Fruit fly (Drosophila melanogaster) whole organism, adult: ENCODE data around the gene mRpS7.

Experiments used
- CG11617 ChIP-seq: fragments of 200-800 bp; sonication (Bioruptor generic); optimal IDR thresholded peaks from 2 replicates; lab custom pipeline; 2017; ENCODE audit warnings: mild to moderate bottlenecking, missing biosample characterization, missing genetic modification reagents, missing genetic modification characterization
- CG12768 ChIP-seq: fragments of 200-800 bp; sonication (Bioruptor generic); optimal IDR thresholded peaks from 2 replicates; lab custom pipeline; 2017; ENCODE audit warnings: missing biosample characterization, missing genetic modification characterization, mild to moderate bottlenecking, moderate library complexity, missing genetic modification reagents
- CG14711 ChIP-seq: fragments of 200-800 bp; sonication (Bioruptor generic); optimal IDR thresholded peaks from 2 replicates; lab custom pipeline; 2018; ENCODE audit warnings: missing biosample characterization, mild to moderate bottlenecking, missing genetic modification characterization, moderate library complexity
- CG1620 ChIP-seq: fragments of 200-800 bp; sonication (Bioruptor generic); optimal IDR thresholded peaks from 2 replicates; lab custom pipeline; 2016; ENCODE audit warnings: missing biosample characterization, missing genetic modification characterization
- CG33017 ChIP-seq: fragments of 200-800 bp; sonication (Bioruptor generic); optimal IDR thresholded peaks from 2 replicates; lab custom pipeline; 2018; ENCODE audit warnings: missing biosample characterization, mild to moderate bottlenecking, missing genetic modification characterization, moderate library complexity
- CG5204 ChIP-seq: fragments of 200-800 bp; sonication (Bioruptor generic); optimal IDR thresholded peaks from 2 replicates; lab custom pipeline; 2016; ENCODE audit warnings: missing biosample characterization, missing genetic modification characterization
- CG7045 ChIP-seq: fragments of 200-800 bp; sonication (Bioruptor generic); optimal IDR thresholded peaks from 2 replicates; lab custom pipeline; 2017; ENCODE audit warnings: missing biosample characterization, mild to moderate bottlenecking, missing genetic modification characterization
- CG7101 ChIP-seq: fragments of 200-800 bp; sonication (Bioruptor generic); optimal IDR thresholded peaks from 2 replicates; lab custom pipeline; 2018; ENCODE audit warnings: missing biosample characterization, mild to moderate bottlenecking, missing genetic modification characterization, moderate library complexity
- Clk ChIP-seq: fragments of 200-800 bp; sonication (Bioruptor generic); optimal IDR thresholded peaks from 2 replicates; lab custom pipeline; 2017; ENCODE audit warnings: missing biosample characterization, missing genetic modification characterization
- Crg-1 ChIP-seq: fragments of 200-800 bp; sonication (Bioruptor generic); optimal IDR thresholded peaks from 2 replicates; lab custom pipeline; 2016; ENCODE audit warnings: missing biosample characterization, missing genetic modification characterization
- Hr96 ChIP-seq: fragments of 200-800 bp; sonication (Bioruptor generic); optimal IDR thresholded peaks from 2 replicates; lab custom pipeline; 2016; ENCODE audit warnings: missing biosample characterization, missing genetic modification characterization
- Mnt ChIP-seq: fragments of 200-800 bp; sonication (Bioruptor generic); optimal IDR thresholded peaks from 2 replicates; lab custom pipeline; 2016; ENCODE audit warnings: missing biosample characterization, mild to moderate bottlenecking, missing genetic modification characterization
- bab1 ChIP-seq: fragments of 200-800 bp; sonication (Bioruptor generic); optimal IDR thresholded peaks from 3 replicates; lab custom pipeline; 2019; ENCODE audit warnings: missing biosample characterization, mild to moderate bottlenecking, missing genetic modification characterization, moderate library complexity
- cic ChIP-seq: fragments of 200-800 bp; sonication (Bioruptor generic); optimal IDR thresholded peaks from 2 replicates; lab custom pipeline; 2017; ENCODE audit warnings: missing biosample characterization, mild to moderate bottlenecking, missing genetic modification characterization, moderate library complexity
- cnc ChIP-seq, 2 experiments: fragments of >200 bp; optimal IDR thresholded peaks; 2 replicates each; lab custom pipeline; 2017
- kay ChIP-seq: fragments of 200-800 bp; sonication (Bioruptor generic); peaks from one replicate; lab custom pipeline; 2016; ENCODE audit warnings: missing biosample characterization, missing genetic modification characterization, borderline replicate concordance
- ovo ChIP-seq: fragments of 200-800 bp; sonication (Bioruptor generic); optimal IDR thresholded peaks from 2 replicates; lab custom pipeline; 2016; ENCODE audit warnings: missing biosample characterization, missing genetic modification characterization
- pad ChIP-seq: fragments of 200-800 bp; sonication (Bioruptor generic); optimal IDR thresholded peaks from 3 replicates; lab custom pipeline; 2017; ENCODE audit warnings: missing biosample characterization, missing genetic modification characterization, mild to moderate bottlenecking, moderate library complexity, missing genetic modification reagents
- tj ChIP-seq: fragments of 200-800 bp; sonication (Bioruptor generic); optimal IDR thresholded peaks from 3 replicates; lab custom pipeline; 2017; ENCODE audit warnings: missing biosample characterization, mild to moderate bottlenecking, missing genetic modification characterization, moderate library complexity
- toe ChIP-seq: fragments of 200-800 bp; sonication (Bioruptor generic); optimal IDR thresholded peaks from 2 replicates; lab custom pipeline; 2016; ENCODE audit warnings: missing biosample characterization, missing genetic modification characterization

mRpS7 gene

DNA sequence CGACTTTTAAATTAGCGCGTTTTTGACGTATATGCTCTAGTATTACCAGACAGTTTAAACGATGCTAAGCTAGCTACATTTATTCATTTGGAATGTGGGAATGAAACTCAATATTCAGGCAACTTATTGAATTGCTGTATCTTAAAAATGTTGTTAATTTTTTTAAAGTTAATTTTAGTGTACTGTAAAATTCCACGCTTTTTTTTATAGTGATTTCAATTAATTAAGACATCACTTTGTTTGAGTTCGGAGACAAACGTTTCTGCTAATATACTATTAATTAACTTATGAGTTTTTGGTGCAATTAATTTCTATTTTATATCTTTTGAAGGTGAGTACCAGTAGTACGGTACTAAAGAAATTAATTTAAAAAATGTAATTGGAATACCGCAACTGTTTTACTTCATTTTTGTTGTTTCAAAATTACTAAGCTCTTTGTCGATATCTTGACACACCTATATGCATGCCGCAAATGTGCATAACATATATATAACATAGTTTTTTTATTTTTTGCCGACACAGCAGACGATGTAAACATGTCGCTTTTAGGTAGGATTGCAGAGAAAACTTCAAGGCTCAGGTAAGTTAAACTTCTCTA lies at the start of gene mRpS7, which contains the start of gene Cdk1:
Gene mRpS7 (plus strand): TSS at position 455 of the 598 bp plus-strand sequence.
Gene Cdk1 (minus strand): TSS at position 55 of the 598 bp plus-strand sequence.
- peak; percentile 59 for TF ChIP-seq CG14711 (tag; lab: Kevin White, UChicago)
- TF ChIP-seq CG11617 = peak; percentile 74
- no peak for TF ChIP-seq cic
- peak; percentile 9 for TF ChIP-seq bab1
- TF ChIP-seq Clk = peak; percentile 36
- peak; percentile 34 for TF ChIP-seq Mnt
- TF ChIP-seq Hr96 (GFP tag; lab: Kevin White, UChicago) = no peak
- no peak for TF ChIP-seq ovo
- TF ChIP-seq CG33017 (tag; lab: Kevin White, UChicago) = peak; percentile 52
- peak; percentile 37 for TF ChIP-seq pad (GFP tag; lab: Kevin White, UChicago)
- peak; percentile 62 for TF ChIP-seq CG12768 (GFP tag; lab: Kevin White, UChicago)
- TF ChIP-seq CG5204 (GFP tag; lab: Kevin White, UChicago) = no peak
- TF ChIP-seq CG1620 = peak; percentile 40
- no peak for TF ChIP-seq toe (GFP tag; lab: Kevin White, UChicago)
- TF ChIP-seq kay = peak; percentile 82
- TF ChIP-seq Crg-1 = peak; percentile 21
- TF ChIP-seq CG7045 = peak; percentile 74
- peak; percentile 64 for TF ChIP-seq CG7101 (tag; lab: Kevin White, UChicago)
- TF ChIP-seq tj (GFP tag; lab: Kevin White, UChicago) = peak; percentile 40
- no peak for TF ChIP-seq cnc (optimal IDR thresholded peaks at IDR 0.05; lab: Kevin White, UChicago)

- peak; percentile 35 for TF ChIP-seq CG7101 (tag; lab: Kevin White, UChicago)
- TF ChIP-seq CG11617 = peak; percentile 15
- no peak for TF ChIP-seq CG14711 (tag; lab: Kevin White, UChicago)
- TF ChIP-seq bab1 = peak; percentile 63
- peak; percentile 18 for TF ChIP-seq CG1620
- peak; percentile 31 for TF ChIP-seq cic
- TF ChIP-seq Hr96 (GFP tag; lab: Kevin White, UChicago) = no peak
- peak; percentile 44 for TF ChIP-seq Mnt
- TF ChIP-seq pad (GFP tag; lab: Kevin White, UChicago) = peak; percentile 12
Measured at dm6 chr2L:10339212-10339721, 47.2 kb upstream of the mRpS7 start, which contains the start of gene SamDC. Gene SamDC, plus strand, starts transcription at chr2L:10339457.

DNA sequence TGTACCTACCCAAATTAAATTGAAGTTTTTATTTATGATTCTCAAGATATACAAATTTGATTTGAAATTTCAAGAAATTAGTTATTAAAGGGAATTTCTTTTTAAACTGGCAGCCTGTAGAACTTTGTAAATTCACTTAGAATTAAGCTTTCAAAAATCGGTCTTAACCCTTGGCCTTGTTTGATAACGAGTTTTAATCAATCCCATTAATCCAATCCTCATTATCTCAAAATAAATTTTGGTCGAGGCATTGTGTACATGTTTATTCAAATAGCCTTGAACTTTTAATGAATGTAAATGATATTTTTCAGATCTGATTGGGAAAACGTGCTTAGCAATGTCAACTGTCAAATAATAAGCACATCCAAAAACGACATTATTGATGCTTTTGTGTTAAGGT lies 46.6 kb upstream of the mRpS7 start:
- TF ChIP-seq CG11617 = no peak
- no peak for TF ChIP-seq CG7101 (tag; lab: Kevin White, UChicago)
- TF ChIP-seq cnc (optimal IDR thresholded peaks at IDR 0.05; lab: Kevin White, UChicago) = no peak
- TF ChIP-seq tj (GFP tag; lab: Kevin White, UChicago) = no peak
- TF ChIP-seq kay = peak; percentile 72

DNA sequence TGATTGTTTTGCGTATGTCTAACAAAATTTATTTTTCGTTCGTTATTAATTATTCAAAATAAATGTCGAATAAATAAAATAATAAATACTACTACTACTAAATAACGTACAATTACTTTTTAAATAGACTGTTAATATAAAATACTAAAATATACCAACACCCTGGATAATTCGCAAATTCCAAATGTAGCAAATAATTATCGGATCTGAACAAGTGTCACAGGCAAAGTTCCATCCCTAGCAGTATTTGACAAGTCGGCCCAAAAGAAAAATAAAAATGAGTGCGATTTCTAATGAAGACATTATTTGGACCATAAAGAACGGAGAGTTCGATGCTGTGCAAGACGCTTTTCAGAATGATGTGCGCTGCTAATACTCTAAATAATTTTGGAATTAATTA lies 45.1 kb upstream of the mRpS7 start, which contains the start of gene CG31715:
Gene CG31715 (plus strand): TSS at position 212 of the 400 bp plus-strand sequence.
- TF ChIP-seq CG7101 (tag; lab: Kevin White, UChicago) (peak; percentile 40), CG7045 (no peak), Mnt (peak; percentile 5), CG11617 (peak; percentile 11), CG33017 (tag; lab: Kevin White, UChicago) (peak; percentile 5), bab1 (peak; percentile 62), CG5204 (GFP tag; lab: Kevin White, UChicago) (no peak), kay (peak; percentile 66), CG14711 (tag; lab: Kevin White, UChicago) (peak; percentile 20), tj (GFP tag; lab: Kevin White, UChicago) (peak; percentile 11), Crg-1 (no peak)

dm6 chr2L:10342471-10342870 lies 44.0 kb upstream of the mRpS7 start, which contains the start of gene Sps2:
Gene Sps2, plus strand, starts transcription at chr2L:10342594.
- peak; percentile 22 for TF ChIP-seq Mnt
- peak; percentile 15 for TF ChIP-seq CG7101 (tag; lab: Kevin White, UChicago)
- TF ChIP-seq CG14711 (tag; lab: Kevin White, UChicago) = peak; percentile 12
- TF ChIP-seq CG33017 (tag; lab: Kevin White, UChicago) = no peak
- peak; percentile 19 for TF ChIP-seq CG11617
- no peak for TF ChIP-seq CG5204 (GFP tag; lab: Kevin White, UChicago)
- peak; percentile 69 for TF ChIP-seq bab1
- TF ChIP-seq cic = peak; percentile 16
- TF ChIP-seq tj (GFP tag; lab: Kevin White, UChicago) = peak; percentile 25
- TF ChIP-seq ovo = no peak

- TF ChIP-seq CG5204 (GFP tag; lab: Kevin White, UChicago) = no peak
- TF ChIP-seq cic = no peak
Measured at dm6 chr2L:10344029-10344606, 42.3 kb upstream of the mRpS7 start, which contains the start of gene Frmd5. Gene Frmd5, plus strand, starts transcription at chr2L:10344442.

dm6 chr2L:10351130-10351529 lies 35.3 kb upstream of the mRpS7 start:
- no peak for TF ChIP-seq cic
- TF ChIP-seq Mnt = no peak
- no peak for TF ChIP-seq CG14711 (tag; lab: Kevin White, UChicago)
- TF ChIP-seq Clk = no peak
- no peak for TF ChIP-seq bab1
- TF ChIP-seq Crg-1 = no peak
- no peak for TF ChIP-seq ovo
- no peak for TF ChIP-seq CG5204 (GFP tag; lab: Kevin White, UChicago)
- TF ChIP-seq pad (GFP tag; lab: Kevin White, UChicago) = no peak
- no peak for TF ChIP-seq CG11617
- no peak for TF ChIP-seq cnc (optimal IDR thresholded peaks at IDR 0.05; lab: Kevin White, UChicago)
- no peak for TF ChIP-seq kay
- TF ChIP-seq CG1620 = no peak
- TF ChIP-seq CG12768 (GFP tag; lab: Kevin White, UChicago) = no peak
- no peak for TF ChIP-seq toe (GFP tag; lab: Kevin White, UChicago)
- no peak for TF ChIP-seq CG7045
- no peak for TF ChIP-seq CG33017 (tag; lab: Kevin White, UChicago)
- no peak for TF ChIP-seq Hr96 (GFP tag; lab: Kevin White, UChicago)
